Fruit fly (Drosophila melanogaster) whole organism, embryonic: Measurements from ENCODE around the gene Myo95E.

ENCODE experiments used
- Adf1 ChIP-seq: fragments of 200-800 bp; sonication (Bioruptor generic); IDR thresholded peaks from 2 replicates; pipeline ENCODE4 v1.3.6; 2022; ENCODE audit warnings: missing biosample characterization, missing genetic modification characterization
- CG10209 ChIP-seq: fragments of 200-800 bp; sonication (Bioruptor generic); optimal IDR thresholded peaks from 3 replicates; lab custom pipeline; 2017; ENCODE audit warnings: missing biosample characterization, mild to moderate bottlenecking, missing genetic modification characterization, missing genetic modification reagents
- CG11398 ChIP-seq: fragments of 200-800 bp; sonication (Bioruptor generic); optimal IDR thresholded peaks from 2 replicates; lab custom pipeline; 2016; ENCODE audit warnings: missing biosample characterization, missing genetic modification characterization
- CG12219 ChIP-seq: fragments of 200-800 bp; sonication (Bioruptor generic); optimal IDR thresholded peaks from 3 replicates; lab custom pipeline; 2018; ENCODE audit warnings: missing biosample characterization, mild to moderate bottlenecking, missing genetic modification characterization
- CG12744 ChIP-seq: fragments of 200-800 bp; sonication (Bioruptor generic); optimal IDR thresholded peaks from 2 replicates; lab custom pipeline; 2016; ENCODE audit warnings: missing biosample characterization, missing genetic modification characterization
- CG17359 ChIP-seq: fragments of 200-800 bp; sonication (Bioruptor generic); optimal IDR thresholded peaks from 3 replicates; lab custom pipeline; 2018; ENCODE audit warnings: missing biosample characterization, mild to moderate bottlenecking, missing genetic modification characterization, moderate library complexity
- CG17568 ChIP-seq: fragments of 200-800 bp; sonication (Bioruptor generic); optimal IDR thresholded peaks from 2 replicates; lab custom pipeline; 2018; ENCODE audit warnings: missing biosample characterization, mild to moderate bottlenecking, missing genetic modification characterization, moderate library complexity
- CG17829 ChIP-seq: fragments of 200-800 bp; optimal IDR thresholded peaks from 2 replicates; lab custom pipeline; 2019; ENCODE audit warnings: missing biosample characterization, mild to moderate bottlenecking, missing genetic modification characterization, moderate library complexity
- CG18011 ChIP-seq: fragments of 200-800 bp; sonication (Bioruptor generic); optimal IDR thresholded peaks from 2 replicates; lab custom pipeline; 2017; ENCODE audit warnings: missing biosample characterization, missing genetic modification characterization, mild to moderate bottlenecking, moderate library complexity, missing genotype
- CG30431 ChIP-seq: fragments of 200-800 bp; sonication (Bioruptor generic); optimal IDR thresholded peaks from 2 replicates; lab custom pipeline; 2017; ENCODE audit warnings: missing biosample characterization, missing genetic modification characterization
- CG3838 ChIP-seq: fragments of 200-800 bp; sonication (Bioruptor generic); optimal IDR thresholded peaks from 3 replicates; lab custom pipeline; 2016; ENCODE audit warnings: missing biosample characterization, missing genetic modification characterization
- CG4617 ChIP-seq: fragments of 200-800 bp; sonication (Bioruptor generic); optimal IDR thresholded peaks from 3 replicates; lab custom pipeline; 2016; ENCODE audit warnings: missing biosample characterization, missing genetic modification characterization, borderline replicate concordance
- CG4730 ChIP-seq: fragments of 200-800 bp; sonication (Bioruptor generic); IDR thresholded peaks from 2 replicates; pipeline ENCODE4 v1.3.6; 2022; ENCODE audit warnings: missing biosample characterization, missing genetic modification characterization
- CG5245 ChIP-seq: fragments of 200-800 bp; sonication (Bioruptor generic); optimal IDR thresholded peaks from 3 replicates; lab custom pipeline; 2016; ENCODE audit warnings: missing biosample characterization, missing genetic modification characterization
- CG7839 ChIP-seq: fragments of 200-800 bp; sonication (Bioruptor generic); optimal IDR thresholded peaks from 3 replicates; lab custom pipeline; 2018; ENCODE audit warnings: missing biosample characterization, mild to moderate bottlenecking, missing genetic modification characterization, moderate library complexity
- CG8388 ChIP-seq: fragments of 200-800 bp; sonication (Bioruptor generic); optimal IDR thresholded peaks from 2 replicates; lab custom pipeline; 2019; ENCODE audit warnings: missing biosample characterization, mild to moderate bottlenecking, missing genetic modification characterization, moderate library complexity
- CG8944 ChIP-seq: fragments of 200-800 bp; sonication (Bioruptor generic); optimal IDR thresholded peaks from 3 replicates; lab custom pipeline; 2016; ENCODE audit warnings: missing biosample characterization, missing genetic modification characterization
- CG9932 ChIP-seq: fragments of 200-800 bp; sonication (Bioruptor generic); IDR thresholded peaks from 2 replicates; pipeline ENCODE4 v1.3.6; 2022; ENCODE audit warnings: missing biosample characterization, missing genetic modification characterization
- CTCF ChIP-seq: fragments of 200-800 bp; sonication (Bioruptor generic); optimal IDR thresholded peaks from 2 replicates; lab custom pipeline; 2017; ENCODE audit warnings: missing biosample characterization, mild to moderate bottlenecking, missing genetic modification characterization, moderate library complexity
- Camta ChIP-seq: fragments of 200-800 bp; sonication (Bioruptor generic); optimal IDR thresholded peaks from 2 replicates; lab custom pipeline; 2016; ENCODE audit warnings: missing biosample characterization, missing genetic modification characterization
- CoRest ChIP-seq: fragments of 200-800 bp; sonication (Bioruptor generic); optimal IDR thresholded peaks from 3 replicates; lab custom pipeline; 2018; ENCODE audit warnings: missing biosample characterization, mild to moderate bottlenecking, missing genetic modification characterization, moderate library complexity
- D19A ChIP-seq: fragments of 200-800 bp; optimal IDR thresholded peaks from 3 replicates; lab custom pipeline; 2019; ENCODE audit warnings: missing biosample characterization, mild to moderate bottlenecking, missing genetic modification characterization, moderate library complexity
- Dip2 ChIP-seq: fragments of 200-800 bp; sonication (Bioruptor generic); IDR thresholded peaks from 2 replicates; pipeline ENCODE4 v1.3.6; 2022; ENCODE audit warnings: missing biosample characterization, missing genetic modification characterization
- Drgx ChIP-seq: fragments of 200-800 bp; sonication (Bioruptor generic); IDR thresholded peaks from 2 replicates; pipeline ENCODE4 v1.3.6; 2022; ENCODE audit warnings: missing biosample characterization, missing genetic modification characterization
- E2f1 ChIP-seq: fragments of 200-800 bp; sonication (Bioruptor generic); IDR thresholded peaks from 2 replicates; pipeline ENCODE4 v1.3.6; 2022; ENCODE audit warnings: missing biosample characterization, missing genetic modification characterization
- Hmr ChIP-seq: fragments of 200-800 bp; sonication (Bioruptor generic); optimal IDR thresholded peaks from 3 replicates; lab custom pipeline; 2017; ENCODE audit warnings: mild to moderate bottlenecking, missing biosample characterization, missing genetic modification reagents, missing genetic modification characterization
- PHDP ChIP-seq: fragments of 200-800 bp; sonication (Bioruptor generic); optimal IDR thresholded peaks from 3 replicates; lab custom pipeline; 2018; ENCODE audit warnings: missing biosample characterization, mild to moderate bottlenecking, missing genetic modification characterization, moderate library complexity
- Rx ChIP-seq: fragments of 200-800 bp; sonication (Bioruptor generic); IDR thresholded peaks from 2 replicates; pipeline ENCODE4 v1.3.6; 2022; ENCODE audit warnings: missing biosample characterization, missing genetic modification characterization
- TFAM ChIP-seq: fragments of 200-800 bp; sonication (Bioruptor generic); optimal IDR thresholded peaks from 2 replicates; lab custom pipeline; 2017; ENCODE audit warnings: missing biosample characterization, missing genetic modification characterization, inconsistent platforms
- ab ChIP-seq: fragments of 200-800 bp; sonication (Bioruptor generic); optimal IDR thresholded peaks from 2 replicates; lab custom pipeline; 2016; ENCODE audit warnings: missing biosample characterization, missing genetic modification characterization
- aop ChIP-seq: fragments of 200-800 bp; sonication (Bioruptor generic); IDR thresholded peaks from 2 replicates; pipeline ENCODE4 v1.3.6; 2022; ENCODE audit warnings: missing biosample characterization, missing genetic modification characterization
- ase ChIP-seq: fragments of 200-800 bp; sonication (Bioruptor generic); IDR thresholded peaks from 3 replicates; pipeline ENCODE4 v1.3.6; 2022; ENCODE audit warnings: missing biosample characterization, missing genetic modification characterization
- btn ChIP-seq: fragments of 200-800 bp; sonication (Bioruptor generic); optimal IDR thresholded peaks from 2 replicates; lab custom pipeline; 2016; ENCODE audit warnings: missing biosample characterization, missing genetic modification characterization
- chinmo ChIP-seq: fragments of 200-800 bp; sonication (Bioruptor generic); IDR thresholded peaks from 4 replicates; pipeline ENCODE4 v1.3.6; 2022; ENCODE audit warnings: missing biosample characterization, missing genetic modification characterization; ENCODE audit not compliant: partially characterized antibody
- da ChIP-seq: fragments of 200-800 bp; sonication (Bioruptor generic); optimal IDR thresholded peaks from 2 replicates; lab custom pipeline; 2016; ENCODE audit warnings: missing biosample characterization, missing genetic modification characterization
- dati ChIP-seq: fragments of 200-800 bp; sonication (Bioruptor generic); IDR thresholded peaks from 2 replicates; pipeline ENCODE4 v1.3.6; 2022; ENCODE audit warnings: missing biosample characterization, missing genetic modification characterization
- esg ChIP-seq: fragments of 200-800 bp; sonication (Bioruptor generic); conservative IDR thresholded peaks from 2 replicates; pipeline ENCODE4 v1.3.6; 2022; ENCODE audit warnings: missing biosample characterization, missing genetic modification characterization
- h ChIP-seq: fragments of >200 bp; optimal IDR thresholded peaks from 2 replicates; lab custom pipeline; 2017
- hkb ChIP-seq, 2 experiments: fragments of 200-800 bp in 1 of 2; fragments of >200 bp in 1 of 2; sonication (Bioruptor generic) in 1 of 2; IDR thresholded peaks in 1 of 2; optimal IDR thresholded peaks in 1 of 2; 2 replicates each; pipeline versions ENCODE4 v1.3.6 to Lab custom; 2017 to 2022; ENCODE audit warnings: missing biosample characterization in 1 of 2, missing genetic modification characterization in 1 of 2
- maf-S ChIP-seq: fragments of 200-800 bp; sonication (Bioruptor generic); optimal IDR thresholded peaks from 2 replicates; lab custom pipeline; 2016; ENCODE audit warnings: missing biosample characterization, missing genetic modification characterization
- mam ChIP-seq: fragments of 200-800 bp; sonication (Bioruptor generic); optimal IDR thresholded peaks from 3 replicates; lab custom pipeline; 2016; ENCODE audit warnings: missing biosample characterization, missing genetic modification characterization
- salm ChIP-seq: fragments of 200-800 bp; sonication (Bioruptor generic); optimal IDR thresholded peaks from 2 replicates; lab custom pipeline; 2018; ENCODE audit warnings: missing biosample characterization, mild to moderate bottlenecking, missing genetic modification characterization
- sd ChIP-seq: fragments of 200-800 bp; sonication (Bioruptor generic); optimal IDR thresholded peaks from 3 replicates; lab custom pipeline; 2018; ENCODE audit warnings: missing biosample characterization, mild to moderate bottlenecking, missing genetic modification characterization, moderate library complexity
- sna ChIP-seq: fragments of 200-800 bp; sonication (Bioruptor generic); IDR thresholded peaks from 2 replicates; pipeline ENCODE4 v1.3.6; 2022; ENCODE audit warnings: missing biosample characterization, missing genetic modification characterization; ENCODE audit not compliant: partially characterized antibody
- sqz ChIP-seq: fragments of 200-800 bp; sonication (Bioruptor generic); optimal IDR thresholded peaks from 3 replicates; lab custom pipeline; 2018; ENCODE audit warnings: missing biosample characterization, mild to moderate bottlenecking, missing genetic modification characterization
- tgo ChIP-seq: fragments of 200-800 bp; sonication (Bioruptor generic); IDR thresholded peaks from 3 replicates; pipeline ENCODE4 v1.3.6; 2022; ENCODE audit warnings: missing biosample characterization, missing genetic modification characterization
- trem ChIP-seq: fragments of 200-800 bp; optimal IDR thresholded peaks from 3 replicates; lab custom pipeline; 2019; ENCODE audit warnings: missing biosample characterization, mild to moderate bottlenecking, missing genetic modification characterization, moderate library complexity
- vvl ChIP-seq: fragments of 200-800 bp; sonication (Bioruptor generic); IDR thresholded peaks from 2 replicates; pipeline ENCODE4 v1.3.6; 2022; ENCODE audit warnings: missing biosample characterization, missing genetic modification characterization
- wek ChIP-seq: fragments of 200-800 bp; sonication (Bioruptor generic); optimal IDR thresholded peaks from 3 replicates; lab custom pipeline; 2018; ENCODE audit warnings: missing biosample characterization, mild to moderate bottlenecking, missing genetic modification characterization, moderate library complexity
- z ChIP-seq: fragments of 200-800 bp; sonication (Bioruptor generic); IDR thresholded peaks from 3 replicates; pipeline ENCODE4 v1.3.6; 2022; ENCODE audit warnings: missing biosample characterization, missing genetic modification characterization
- zen2 ChIP-seq: fragments of 200-800 bp; sonication (Bioruptor generic); IDR thresholded peaks from 3 replicates; pipeline ENCODE4 v1.3.6; 2022; ENCODE audit warnings: missing biosample characterization, missing genetic modification characterization; ENCODE audit not compliant: partially characterized antibody

Gene Myo95E

dm6 chr3R:24172379-24172778 is 11.1 kb upstream of the Myo95E start, which contains the start of gene CG13606:
CG13606 (plus strand) TSS chr3R:24172628.
- TF ChIP-seq CG3838 (GFP tag; lab: Kevin White, UChicago) (no peak), CG4730 (GFP tag; lab: Robert Waterston, UW) (no peak), wek (GFP tag; lab: Kevin White, UChicago) (no peak), hkb (optimal IDR thresholded peaks at IDR 0.05; lab: Kevin White, UChicago) (no peak), hkb (GFP tag; IDR thresholded peaks at IDR 0.05; lab: Robert Waterston, UW) (no peak), CG30431 (GFP tag; lab: Kevin White, UChicago) (no peak), btn (GFP tag; lab: Kevin White, UChicago) (no peak), CG12219 (GFP tag; lab: Kevin White, UChicago) (no peak), z (GFP tag; lab: Robert Waterston, UW) (peak; percentile 94), CG8388 (no peak), PHDP (no peak), tgo (GFP tag; lab: Robert Waterston, UW) (no peak), CG17359 (tag; lab: Kevin White, UChicago) (no peak), D19A (tag; lab: Kevin White, UChicago) (no peak), maf-S (GFP tag; lab: Kevin White, UChicago) (no peak), zen2 (GFP tag; lab: Robert Waterston, UW) (0 out of 3 replicates have a peak, but pooled peaks have one; percentile 43), h (lab: Kevin White, UChicago) (no peak), vvl (GFP tag; lab: Robert Waterston, UW) (0 out of 2 replicates have a peak, but pooled peaks have one; percentile 15), chinmo (peak; percentile 19; the same call in 1 of the 4 replicates), sna (GFP tag; lab: Robert Waterston, UW) (0 out of 2 replicates have a peak, but pooled peaks have one; percentile 22), CG17829 (no peak), CG9932 (no peak), Drgx (GFP tag; lab: Robert Waterston, UW) (no peak), Adf1 (GFP tag; lab: Robert Waterston, UW) (peak; percentile 72), sqz (peak; percentile 75), CG5245 (GFP tag; lab: Kevin White, UChicago) (no peak), sd (tag; lab: Kevin White, UChicago) (peak; percentile 52)

dm6 chr3R:24169362-24169761 is 8.1 kb upstream of the Myo95E start, which contains the start of gene CG5510:
CG5510 (minus strand) TSS chr3R:24169562.
- TF ChIP-seq E2f1 (GFP tag; lab: Robert Waterston, UW), result no peak
- no peak for TF ChIP-seq CG18011 (GFP tag; lab: Kevin White, UChicago)
- peak; percentile 20; the same call in 1 of the 3 replicates for TF ChIP-seq tgo (GFP tag; lab: Robert Waterston, UW)
- TF ChIP-seq CTCF (GFP tag; lab: Kevin White, UChicago), result no peak
- no peak for TF ChIP-seq dati (GFP tag; lab: Robert Waterston, UW)
- TF ChIP-seq salm (tag; lab: Kevin White, UChicago), result no peak
- TF ChIP-seq sqz, result no peak
- peak; percentile 8 for TF ChIP-seq CG12744
- TF ChIP-seq ase (GFP tag; lab: Robert Waterston, UW), result 0 out of 3 replicates have a peak, but pooled peaks have one; percentile 21
- peak; percentile 62 for TF ChIP-seq Hmr (GFP tag; lab: Kevin White, UChicago)
- TF ChIP-seq ab (GFP tag; lab: Kevin White, UChicago), result peak; percentile 16
- TF ChIP-seq TFAM (GFP tag; lab: Kevin White, UChicago), result no peak
- TF ChIP-seq CG7839 (tag; lab: Kevin White, UChicago), result no peak
- TF ChIP-seq trem (tag; lab: Kevin White, UChicago), result peak; percentile 84
- TF ChIP-seq CG10209 (GFP tag; lab: Kevin White, UChicago), result peak; percentile 15
- TF ChIP-seq CG4617, result peak; percentile 72
- TF ChIP-seq CG8944 (GFP tag; lab: Kevin White, UChicago), result peak; percentile 62
- no peak for TF ChIP-seq CG11398 (GFP tag; lab: Kevin White, UChicago)
- no peak for TF ChIP-seq da (GFP tag; lab: Kevin White, UChicago)
- TF ChIP-seq Camta (GFP tag; lab: Kevin White, UChicago), result peak; percentile 58
- peak; percentile 67 for TF ChIP-seq mam (GFP tag; lab: Kevin White, UChicago)
- TF ChIP-seq Dip2 (GFP tag; lab: Robert Waterston, UW), result no peak
- TF ChIP-seq aop (GFP tag; lab: Robert Waterston, UW), result no peak
- peak; percentile 62 for TF ChIP-seq CoRest
- TF ChIP-seq CG17568, result no peak
- TF ChIP-seq Rx (GFP tag; lab: Robert Waterston, UW), result 0 out of 2 replicates have a peak, but pooled peaks have one; percentile 27
- TF ChIP-seq esg (GFP tag; lab: Robert Waterston, UW), result no peak
